Worm (Caenorhabditis elegans) whole organism, L3 larva: Measurements from ENCODE around the gene math-23.

Experiments
- R02D3.7 ChIP-seq: fragments of 150-350 bp; optimal IDR thresholded peaks from 2 replicates; lab custom pipeline; 2014; ENCODE audit warnings: missing biosample characterization, missing genetic modification characterization
- ZK546.5 ChIP-seq: sonication (generic microtip); optimal IDR thresholded peaks from 2 replicates; lab custom pipeline; 2017; ENCODE audit warnings: missing biosample characterization, missing genetic modification characterization
- aly-2 ChIP-seq: fragments of 150-350 bp; optimal IDR thresholded peaks from 2 replicates; lab custom pipeline; 2014; ENCODE audit warnings: missing biosample characterization, missing genetic modification characterization
- ama-1 ChIP-seq: fragments of 150-350 bp; optimal IDR thresholded peaks from 2 replicates; lab custom pipeline; 2018
- ceh-16 ChIP-seq: sonication (generic microtip); optimal IDR thresholded peaks from 2 replicates; lab custom pipeline; 2017; ENCODE audit warnings: missing biosample characterization, missing genetic modification characterization
- ceh-28 ChIP-seq: fragments of 150-350 bp; optimal IDR thresholded peaks from 2 replicates; lab custom pipeline; 2014; ENCODE audit warnings: missing biosample characterization, missing genetic modification reagents, missing genetic modification characterization
- daf-12 ChIP-seq: fragments of 150-350 bp; optimal IDR thresholded peaks from 2 replicates; lab custom pipeline; 2014; ENCODE audit warnings: missing biosample characterization, missing genetic modification reagents, missing genetic modification characterization
- elt-1 ChIP-seq: fragments of 150-350 bp; optimal IDR thresholded peaks from 2 replicates; lab custom pipeline; 2014; ENCODE audit warnings: missing biosample characterization, missing genetic modification characterization
- elt-2 ChIP-seq: sonication (generic microtip); optimal IDR thresholded peaks from 2 replicates; lab custom pipeline; 2016; ENCODE audit warnings: missing genetic modification reagents, mild to moderate bottlenecking, missing genetic modification characterization, missing compliant biosample characterization
- eor-1 ChIP-seq, 2 experiments: fragments of 150-350 bp; optimal IDR thresholded peaks; 2 replicates each; lab custom pipeline; 2014 to 2018; ENCODE audit warnings: missing biosample characterization in 2 of 2, missing genetic modification characterization in 2 of 2
- fkh-10 ChIP-seq: sonication (generic microtip); optimal IDR thresholded peaks from 2 replicates; lab custom pipeline; 2017; ENCODE audit warnings: missing biosample characterization, missing genetic modification reagents, missing genetic modification characterization
- fkh-2 ChIP-seq: fragments of 150-350 bp; optimal IDR thresholded peaks from 2 replicates; lab custom pipeline; 2014; ENCODE audit warnings: missing biosample characterization, missing genetic modification reagents, missing genetic modification characterization
- jun-1 ChIP-seq: fragments of 150-350 bp; optimal IDR thresholded peaks from 2 replicates; lab custom pipeline; 2014; ENCODE audit warnings: missing biosample characterization, missing genetic modification reagents, missing genetic modification characterization
- lin-15B ChIP-seq: fragments of 150-350 bp; optimal IDR thresholded peaks from 2 replicates; lab custom pipeline; 2014; ENCODE audit warnings: missing biosample characterization, missing genetic modification characterization
- lin-39 ChIP-seq: fragments of 150-350 bp; optimal IDR thresholded peaks from 2 replicates; lab custom pipeline; 2018; ENCODE audit warnings: missing biosample characterization, missing genetic modification reagents, missing genetic modification characterization
- lsy-12 ChIP-seq: sonication (generic microtip); optimal IDR thresholded peaks from 2 replicates; lab custom pipeline; 2016; ENCODE audit warnings: mild to moderate bottlenecking, missing genetic modification characterization, missing compliant biosample characterization
- mml-1 ChIP-seq: fragments of 150-350 bp; sonication (generic microtip); optimal IDR thresholded peaks from 3 replicates; lab custom pipeline; 2014; ENCODE audit warnings: missing biosample characterization, missing genetic modification characterization
- nfya-1 ChIP-seq: sonication (generic microtip); optimal IDR thresholded peaks from 2 replicates; lab custom pipeline; 2017; ENCODE audit warnings: missing genetic modification characterization, mild to moderate bottlenecking, missing compliant biosample characterization, antibody characterized with exemption, moderate library complexity; ENCODE audit not compliant: insufficient read depth
- nhr-11 ChIP-seq: fragments of 150-350 bp; optimal IDR thresholded peaks from 2 replicates; lab custom pipeline; 2014; ENCODE audit warnings: missing biosample characterization, missing genetic modification characterization
- nhr-25 ChIP-seq: sonication (generic microtip); optimal IDR thresholded peaks from 2 replicates; lab custom pipeline; 2017; ENCODE audit warnings: missing biosample characterization, missing genetic modification characterization
- nhr-28 ChIP-seq: fragments of 150-350 bp; optimal IDR thresholded peaks from 2 replicates; lab custom pipeline; 2014; ENCODE audit warnings: missing biosample characterization, missing genetic modification characterization
- nhr-67 ChIP-seq: fragments of 150-350 bp; optimal IDR thresholded peaks from 2 replicates; lab custom pipeline; 2014; ENCODE audit warnings: missing biosample characterization, missing genetic modification characterization
- nhr-76 ChIP-seq: fragments of 150-350 bp; sonication (generic microtip); optimal IDR thresholded peaks from 5 replicates; lab custom pipeline; 2014; ENCODE audit warnings: missing biosample characterization, missing genetic modification characterization
- nhr-77 ChIP-seq: fragments of 150-350 bp; optimal IDR thresholded peaks from 2 replicates; lab custom pipeline; 2014; ENCODE audit warnings: missing biosample characterization, missing genetic modification characterization
- sea-2 ChIP-seq: fragments of 150-350 bp; sonication (generic microtip); optimal IDR thresholded peaks from 4 replicates; lab custom pipeline; 2014; ENCODE audit warnings: missing biosample characterization, missing genetic modification reagents, missing genetic modification characterization
- tbx-2 ChIP-seq: sonication (generic microtip); optimal IDR thresholded peaks from 2 replicates; lab custom pipeline; 2016; ENCODE audit warnings: mild to moderate bottlenecking, missing genetic modification characterization, missing compliant biosample characterization
- unc-39 ChIP-seq: sonication (generic microtip); optimal IDR thresholded peaks from 4 replicates; lab custom pipeline; 2017; ENCODE audit warnings: missing biosample characterization, missing genetic modification characterization
- zag-1 ChIP-seq: fragments of 150-350 bp; optimal IDR thresholded peaks from 2 replicates; lab custom pipeline; 2014; ENCODE audit warnings: missing biosample characterization, missing genetic modification characterization
- ztf-11 ChIP-seq: fragments of 150-350 bp; optimal IDR thresholded peaks from 2 replicates; lab custom pipeline; 2014; ENCODE audit warnings: missing biosample characterization, missing genetic modification characterization
- ztf-4 ChIP-seq: fragments of 150-350 bp; optimal IDR thresholded peaks from 2 replicates; lab custom pipeline; 2014; ENCODE audit warnings: missing biosample characterization, missing genetic modification characterization

Gene math-23

ce11 chrII:1869120-1869519 is 33.0 kb upstream of the math-23 start, which contains the start of gene math-14:
Gene math-14, plus strand, starts transcription at chrII:1869420.
- TF ChIP-seq jun-1 (tag; lab: Kevin White, UChicago) = no peak
- TF ChIP-seq elt-2 (tag; lab: Kevin White, UChicago) = peak; percentile 29

ce11 chrII:1870875-1871592 is 31.0 kb upstream of the math-23 start, which contains the start of gene math-10:
Gene math-10, plus strand, starts transcription at chrII:1871542.
- peak; percentile 71 for TF ChIP-seq elt-2 (tag; lab: Kevin White, UChicago)
- TF ChIP-seq zag-1 (tag; lab: Kevin White, UChicago) = no peak
- no peak for TF ChIP-seq ztf-11 (tag; lab: Kevin White, UChicago)

ce11 chrII:1875658-1876057 is 26.4 kb upstream of the math-23 start, which contains the start of gene math-13:
Gene math-13, plus strand, starts transcription at chrII:1875958.
- no peak for TF ChIP-seq lsy-12 (tag; lab: Kevin White, UChicago)
- TF ChIP-seq ztf-11 (tag; lab: Kevin White, UChicago) = no peak
- TF ChIP-seq tbx-2 (tag; lab: Kevin White, UChicago) = no peak
- TF ChIP-seq jun-1 (tag; lab: Kevin White, UChicago) = no peak
- TF ChIP-seq nfya-1 (tag; lab: Kevin White, UChicago) = no peak
- no peak for TF ChIP-seq elt-1 (tag; lab: Kevin White, UChicago)
- no peak for TF ChIP-seq nhr-67 (tag; lab: Kevin White, UChicago)
- no peak for TF ChIP-seq nhr-25 (tag; lab: Kevin White, UChicago)
- no peak for TF ChIP-seq daf-12 (tag; lab: Kevin White, UChicago)

- TF ChIP-seq sea-2 = no peak
- TF ChIP-seq R02D3.7 = no peak
- no peak for TF ChIP-seq eor-1 (tag; optimal IDR thresholded peaks at IDR 0.05; lab: Kevin White, UChicago)
- TF ChIP-seq ama-1 (lab: Kevin White, UChicago) = no peak
- no peak for TF ChIP-seq jun-1 (tag; lab: Kevin White, UChicago)
- TF ChIP-seq fkh-2 = no peak
- TF ChIP-seq nhr-67 (tag; lab: Kevin White, UChicago) = no peak
- no peak for TF ChIP-seq aly-2
- no peak for TF ChIP-seq mml-1
- no peak for TF ChIP-seq nhr-11 (tag; lab: Kevin White, UChicago)
- no peak for TF ChIP-seq ZK546.5 (tag; lab: Kevin White, UChicago)
- TF ChIP-seq, all 47 proteins: peak for 0
Observed at ce11 chrII:1878663-1879062, 23.4 kb upstream of the math-23 start, which contains the start of gene math-16. Gene math-16, minus strand, starts transcription at chrII:1878763.

ce11 chrII:1882705-1883104 is 19.4 kb upstream of the math-23 start, which contains the start of gene math-5:
Gene math-5, minus strand, starts transcription at chrII:1882805.
- TF ChIP-seq nhr-76 (tag; lab: Kevin White, UChicago) (no peak), ama-1 (lab: Kevin White, UChicago) (no peak), daf-12 (tag; lab: Kevin White, UChicago) (no peak), nhr-11 (tag; lab: Kevin White, UChicago) (no peak), R02D3.7 (no peak), mml-1 (no peak), ceh-28 (tag; lab: Kevin White, UChicago) (no peak), unc-39 (tag; lab: Kevin White, UChicago) (no peak), ceh-16 (tag; lab: Kevin White, UChicago) (no peak)

- TF ChIP-seq ztf-4 (tag; lab: Kevin White, UChicago) (no peak), nhr-77 (no peak), lin-39 (no peak), fkh-10 (no peak), ZK546.5 (tag; lab: Kevin White, UChicago) (no peak), nhr-67 (tag; lab: Kevin White, UChicago) (no peak), tbx-2 (tag; lab: Kevin White, UChicago) (no peak), lin-15B (tag; lab: Kevin White, UChicago) (no peak), nhr-28 (tag; lab: Kevin White, UChicago) (no peak), sea-2 (no peak), zag-1 (tag; lab: Kevin White, UChicago) (no peak), aly-2 (no peak), ceh-28 (tag; lab: Kevin White, UChicago) (no peak), daf-12 (tag; lab: Kevin White, UChicago) (no peak)
Observed at ce11 chrII:1884635-1885034, 17.4 kb upstream of the math-23 start, which contains the start of gene math-6. Gene math-6, minus strand, starts transcription at chrII:1884735.
